Worm (Caenorhabditis elegans) whole organism, young adult: ENCODE measurements around the gene B0361.9.

Source experiments
- B0261.1 ChIP-seq: sonication (generic microtip); optimal IDR thresholded peaks from 2 replicates; lab custom pipeline; 2016; ENCODE audit warnings: mild to moderate bottlenecking, missing genetic modification characterization, moderate library complexity, missing compliant biosample characterization
- F33H1.4 ChIP-seq: fragments of 200-800 bp; sonication (Bioruptor generic); IDR thresholded peaks from 2 replicates; pipeline ENCODE4 v1.3.6; 2022; ENCODE audit warnings: missing genetic modification reagents, missing genetic modification characterization, missing compliant biosample characterization
- K12H6.12 ChIP-seq: fragments of 200-800 bp; sonication (Bioruptor generic); optimal IDR thresholded peaks from 2 replicates; lab custom pipeline; 2018; ENCODE audit warnings: mild to moderate bottlenecking, missing genetic modification characterization, missing compliant biosample characterization
- T26A5.8 ChIP-seq: sonication (generic microtip); optimal IDR thresholded peaks from 2 replicates; lab custom pipeline; 2016; ENCODE audit warnings: missing genetic modification characterization, missing compliant biosample characterization
- Y53F4B.3 ChIP-seq: fragments of 200-800 bp; sonication (Bioruptor generic); IDR thresholded peaks from 2 replicates; pipeline ENCODE4 v1.3.6; 2022; ENCODE audit warnings: missing genetic modification reagents, missing genetic modification characterization, missing compliant biosample characterization
- ama-1 ChIP-seq, 3 experiments: fragments of 150-350 bp in 1 of 3; sonication (generic microtip) in 2 of 3; optimal IDR thresholded peaks; 2 replicates each; lab custom pipeline; 2014 to 2018; ENCODE audit warnings: missing biosample characterization in 2 of 3, missing genetic modification characterization in 2 of 3, missing genetic modification reagents in 2 of 3
- aptf-3 ChIP-seq: fragments of 200-800 bp; sonication (Bioruptor generic); IDR thresholded peaks from 2 replicates; pipeline ENCODE4 v1.3.6; 2022; ENCODE audit warnings: missing genetic modification characterization, missing compliant biosample characterization
- athp-1 ChIP-seq: sonication (generic microtip); optimal IDR thresholded peaks from 2 replicates; lab custom pipeline; 2017; ENCODE audit warnings: mild to moderate bottlenecking, missing genetic modification characterization, missing compliant biosample characterization
- attf-3 ChIP-seq: fragments of 200-800 bp; sonication (Bioruptor generic); conservative IDR thresholded peaks from 2 replicates; pipeline ENCODE4 v1.3.6; 2022; ENCODE audit warnings: missing genetic modification reagents, missing genetic modification characterization, missing compliant biosample characterization
- attf-5 ChIP-seq: fragments of 200-800 bp; sonication (Bioruptor generic); optimal IDR thresholded peaks from 2 replicates; lab custom pipeline; 2018; ENCODE audit warnings: mild to moderate bottlenecking, missing genetic modification characterization, missing compliant biosample characterization
- ceh-100 ChIP-seq: fragments of 200-800 bp; sonication (Bioruptor generic); IDR thresholded peaks from 2 replicates; pipeline ENCODE4 v1.3.6; 2022; ENCODE audit warnings: missing genetic modification reagents, missing genetic modification characterization, missing compliant biosample characterization
- ceh-27 ChIP-seq: fragments of 200-800 bp; sonication (Bioruptor generic); optimal IDR thresholded peaks from 2 replicates; lab custom pipeline; 2018; ENCODE audit warnings: mild to moderate bottlenecking, missing genetic modification characterization, moderate library complexity, missing compliant biosample characterization
- ceh-58 ChIP-seq: fragments of 200-800 bp; sonication (Bioruptor generic); IDR thresholded peaks from 2 replicates; pipeline ENCODE4 v1.3.6; 2022; ENCODE audit warnings: missing genetic modification characterization, missing compliant biosample characterization
- dox-1 ChIP-seq: fragments of 200-800 bp; sonication (Bioruptor generic); IDR thresholded peaks from 2 replicates; pipeline ENCODE4 v1.3.6; 2022; ENCODE audit warnings: missing genetic modification reagents, missing genetic modification characterization, missing compliant biosample characterization
- hmg-1.2 ChIP-seq: fragments of 200-800 bp; sonication (Bioruptor generic); IDR thresholded peaks from 2 replicates; pipeline ENCODE4 v1.3.6; 2022; ENCODE audit warnings: missing genetic modification reagents, missing genetic modification characterization, missing compliant biosample characterization
- hrde-1 ChIP-seq: sonication (generic microtip); optimal IDR thresholded peaks from 2 replicates; lab custom pipeline; 2016; ENCODE audit warnings: missing genetic modification characterization, mild to moderate bottlenecking, missing compliant biosample characterization, moderate library complexity, missing genotype, missing genetic modification reagents, borderline replicate concordance
- lin-26 ChIP-seq: fragments of 200-800 bp; sonication (Bioruptor generic); IDR thresholded peaks from 2 replicates; pipeline ENCODE4 v1.3.6; 2022; ENCODE audit warnings: missing genetic modification reagents, missing genetic modification characterization, missing compliant biosample characterization
- lin-35 ChIP-seq, 3 experiments: fragments of 150-350 bp in 2 of 3; sonication (generic microtip) in 1 of 3; optimal IDR thresholded peaks; 2 replicates each; lab custom pipeline; 2014 to 2018; ENCODE audit warnings: missing biosample characterization in 3 of 3, missing genetic modification characterization in 3 of 3, missing genetic modification reagents in 3 of 3
- lin-40 ChIP-seq: sonication (generic microtip); optimal IDR thresholded peaks from 2 replicates; lab custom pipeline; 2016; ENCODE audit warnings: missing genetic modification characterization, mild to moderate bottlenecking, missing compliant biosample characterization, missing genotype, missing genetic modification reagents
- lin-54 ChIP-seq: fragments of 200-800 bp; sonication (Bioruptor generic); optimal IDR thresholded peaks from 2 replicates; lab custom pipeline; 2018; ENCODE audit warnings: mild to moderate bottlenecking, missing genetic modification characterization, missing compliant biosample characterization
- madf-6 ChIP-seq: fragments of 200-800 bp; sonication (Bioruptor generic); IDR thresholded peaks from 2 replicates; pipeline ENCODE4 v1.3.6; 2022; ENCODE audit warnings: missing genetic modification reagents, missing genetic modification characterization, missing compliant biosample characterization
- mcd-1 ChIP-seq: fragments of 200-800 bp; sonication (Bioruptor generic); IDR thresholded peaks from 2 replicates; pipeline ENCODE4 v1.3.6; 2022; ENCODE audit warnings: missing genetic modification reagents, missing genetic modification characterization, missing compliant biosample characterization
- mxl-1 ChIP-seq: sonication (generic microtip); optimal IDR thresholded peaks from 2 replicates; lab custom pipeline; 2016; ENCODE audit warnings: missing genetic modification characterization, missing compliant biosample characterization
- nfyb-1 ChIP-seq: fragments of 200-800 bp; sonication (Bioruptor generic); IDR thresholded peaks from 2 replicates; pipeline ENCODE4 v1.3.6; 2022; ENCODE audit warnings: missing genetic modification reagents, missing genetic modification characterization, missing compliant biosample characterization
- nhr-179 ChIP-seq: sonication (generic microtip); optimal IDR thresholded peaks from 2 replicates; lab custom pipeline; 2016; ENCODE audit warnings: mild to moderate bottlenecking, missing genetic modification characterization, missing compliant biosample characterization
- nhr-80 ChIP-seq: sonication (generic microtip); optimal IDR thresholded peaks from 2 replicates; lab custom pipeline; 2016; ENCODE audit warnings: missing genetic modification characterization, missing compliant biosample characterization
- pha-4 ChIP-seq: fragments of 150-350 bp; sonication (generic microtip); optimal IDR thresholded peaks from 2 replicates; lab custom pipeline; 2014; ENCODE audit warnings: missing biosample characterization, missing genetic modification reagents, missing genetic modification characterization
- sdz-38 ChIP-seq: sonication (generic microtip); optimal IDR thresholded peaks from 2 replicates; lab custom pipeline; 2016; ENCODE audit warnings: missing genotype, missing genetic modification characterization, missing compliant biosample characterization
- snpc-1.1 ChIP-seq: sonication (generic microtip); optimal IDR thresholded peaks from 2 replicates; lab custom pipeline; 2017; ENCODE audit warnings: missing genetic modification characterization, mild to moderate bottlenecking, missing compliant biosample characterization, antibody characterized with exemption, moderate library complexity, missing genotype, missing genetic modification reagents; ENCODE audit not compliant: insufficient read depth
- snpc-3.4 ChIP-seq: sonication (generic microtip); optimal IDR thresholded peaks from 2 replicates; lab custom pipeline; 2017; ENCODE audit warnings: missing genetic modification characterization, mild to moderate bottlenecking, missing compliant biosample characterization, antibody characterized with exemption, moderate library complexity, missing genotype, missing genetic modification reagents
- snpc-4 ChIP-seq, 5 experiments: fragments of 150-350 bp in 1 of 5; sonication (generic microtip) in 4 of 5; optimal IDR thresholded peaks; 2 replicates each; lab custom pipeline; 2014 to 2018; ENCODE audit warnings: missing genetic modification characterization in 5 of 5, missing biosample characterization in 3 of 5, antibody characterized with exemption in 2 of 5, mild to moderate bottlenecking in 2 of 5, missing compliant biosample characterization in 2 of 5, missing genotype in 2 of 5, moderate library complexity in 2 of 5, missing genetic modification reagents in 1 of 5
- somi-1 ChIP-seq: fragments of 200-800 bp; sonication (Bioruptor generic); optimal IDR thresholded peaks from 2 replicates; lab custom pipeline; 2018; ENCODE audit warnings: mild to moderate bottlenecking, missing genetic modification characterization, missing compliant biosample characterization
- sptf-2 ChIP-seq: fragments of 200-800 bp; sonication (Bioruptor generic); optimal IDR thresholded peaks from 2 replicates; lab custom pipeline; 2018; ENCODE audit warnings: mild to moderate bottlenecking, missing genetic modification characterization, missing compliant biosample characterization
- unc-130 ChIP-seq: sonication (generic microtip); optimal IDR thresholded peaks from 2 replicates; lab custom pipeline; 2016; ENCODE audit warnings: missing genetic modification reagents, missing genetic modification characterization, missing compliant biosample characterization
- ztf-3 ChIP-seq: fragments of 200-800 bp; sonication (Bioruptor generic); optimal IDR thresholded peaks from 2 replicates; lab custom pipeline; 2018; ENCODE audit warnings: mild to moderate bottlenecking, missing genetic modification characterization, missing compliant biosample characterization

The B0361.9 gene

ce11 chrIII:7272088-7272487 lies 27.3 kb downstream of the B0361.9 start (continued):
- no peak for TF ChIP-seq pha-4 (tag; lab: Kevin White, UChicago)
- TF ChIP-seq mcd-1 (GFP tag; lab: Robert Waterston, UW): peak; percentile 61
- TF ChIP-seq B0261.1 (tag; lab: Kevin White, UChicago): no peak
- no peak for TF ChIP-seq lin-40 (tag; lab: Kevin White, UChicago)
- no peak for TF ChIP-seq mxl-1 (tag; lab: Kevin White, UChicago)
- TF ChIP-seq aptf-3 (GFP tag; lab: Robert Waterston, UW): no peak
- TF ChIP-seq nfyb-1 (GFP tag; lab: Robert Waterston, UW): peak; percentile 68
- peak; percentile 37; the same call in 1 of the 2 replicates for TF ChIP-seq madf-6
- TF ChIP-seq somi-1: no peak
- no peak for TF ChIP-seq Y53F4B.3 (GFP tag; lab: Robert Waterston, UW)
- TF ChIP-seq nhr-179 (tag; lab: Kevin White, UChicago): no peak
- 0 out of 2 replicates have a peak, but pooled peaks have one; percentile 9 for TF ChIP-seq F33H1.4 (GFP tag; lab: Robert Waterston, UW)
- no peak for TF ChIP-seq ceh-58 (GFP tag; lab: Robert Waterston, UW)
- peak; percentile 74 for TF ChIP-seq attf-5 (GFP tag; lab: Kevin White, UChicago)
- TF ChIP-seq attf-3 (GFP tag; lab: Robert Waterston, UW): 0 out of 2 replicates have a peak, but pooled peaks have one; percentile 16
- peak; percentile 68 for TF ChIP-seq hmg-1.2 (GFP tag; lab: Robert Waterston, UW)
- TF ChIP-seq lin-26: peak; percentile 46; the same call in 1 of the 2 replicates
- TF ChIP-seq athp-1 (tag; lab: Kevin White, UChicago): no peak
- TF ChIP-seq nhr-80 (tag; lab: Kevin White, UChicago): peak; percentile 27
- peak; percentile 60 for TF ChIP-seq K12H6.12 (tag; lab: Kevin White, UChicago)
- peak; percentile 20 for TF ChIP-seq lin-54 (GFP tag; lab: Kevin White, UChicago)
- no peak for TF ChIP-seq snpc-4 (GFP tag; optimal IDR thresholded peaks at IDR 0.05; lab: Kevin White, UChicago)
- TF ChIP-seq snpc-4 (tag; optimal IDR thresholded peaks at IDR 0.05; lab: Kevin White, UChicago): peak in 1 of 4 experiments; percentile 6
- no peak for TF ChIP-seq snpc-3.4 (tag; lab: Kevin White, UChicago)
- no peak for TF ChIP-seq snpc-1.1 (tag; lab: Kevin White, UChicago)
- no peak for TF ChIP-seq lin-35 (GFP tag; optimal IDR thresholded peaks at IDR 0.05; lab: Kevin White, UChicago)
- no peak for TF ChIP-seq sptf-2 (GFP tag; lab: Kevin White, UChicago)
- TF ChIP-seq sdz-38 (tag; lab: Kevin White, UChicago): no peak
- no peak for TF ChIP-seq hrde-1
- peak; percentile 43; the same call in 1 of the 2 replicates for TF ChIP-seq dox-1
- TF ChIP-seq ceh-27 (GFP tag; lab: Kevin White, UChicago): peak; percentile 37
- no peak for TF ChIP-seq T26A5.8
- no peak for TF ChIP-seq ztf-3 (GFP tag; lab: Kevin White, UChicago)

ce11 chrIII:7271083-7271482 lies 28.3 kb downstream of the B0361.9 start:
- TF ChIP-seq somi-1 (peak; percentile 36), ama-1 (optimal IDR thresholded peaks at IDR 0.05; lab: Kevin White, UChicago) (peak; percentile 36), ama-1 (GFP tag; optimal IDR thresholded peaks at IDR 0.05; lab: Kevin White, UChicago) (no peak), nhr-80 (tag; lab: Kevin White, UChicago) (peak; percentile 22), unc-130 (GFP tag; lab: Kevin White, UChicago) (no peak)
- TF ChIP-seq, all 124 proteins: peak for 3

- TF ChIP-seq nhr-80 (tag; lab: Kevin White, UChicago): no peak
- TF ChIP-seq aptf-3 (GFP tag; lab: Robert Waterston, UW): no peak
- TF ChIP-seq ceh-100 (GFP tag; lab: Robert Waterston, UW): no peak
These were observed 36.4 kb downstream of the B0361.9 start for ce11 chrIII:7263028-7263427.
